Worm (Caenorhabditis elegans): ENCODE results near the gene ZC21.8.

The ZC21.8 gene

DNA sequence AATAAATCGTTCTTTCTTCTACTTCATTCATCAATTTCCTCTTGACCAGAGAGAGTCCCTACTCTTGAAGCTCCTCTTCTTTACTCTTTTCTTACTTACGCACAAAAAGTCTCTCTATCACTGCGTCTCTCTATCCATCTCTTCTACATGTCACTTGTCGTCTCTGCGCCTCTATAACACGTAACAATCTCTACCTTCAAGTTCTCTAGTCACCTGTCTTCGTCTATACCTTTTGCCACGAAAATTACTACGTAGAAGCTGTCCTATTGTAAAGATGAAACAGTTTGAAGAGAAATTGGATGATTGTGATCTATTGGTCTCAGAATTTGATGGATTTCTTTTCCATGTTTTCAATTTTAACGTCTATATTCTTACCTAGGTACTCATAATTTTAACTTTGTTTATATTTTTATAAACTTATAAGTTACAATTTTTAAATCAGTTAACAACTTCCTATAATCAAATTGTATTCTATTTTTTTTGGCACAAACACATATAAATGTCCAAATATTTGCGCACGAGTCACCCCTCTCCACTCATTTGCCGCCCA lies 37.1 kb upstream of the ZC21.8 start, which contains the start of gene C02D5.2:
TSS of gene C02D5.2 (plus strand) at position 500 of the 550 bp plus-strand sequence.
- TF ChIP-seq lin-15B (tag; optimal IDR thresholded peaks at IDR 0.05): peak; percentile 1
- no peak for TF ChIP-seq egl-5 (tag; optimal IDR thresholded peaks at IDR 0.05)
- TF ChIP-seq nhr-25 (tag; optimal IDR thresholded peaks at IDR 0.05): no peak
- peak; percentile 42 for TF ChIP-seq hmg-11 (tag; optimal IDR thresholded peaks at IDR 0.05)
- no peak for TF ChIP-seq R02D3.7 (tag; optimal IDR thresholded peaks at IDR 0.05)
- peak; percentile 1 for TF ChIP-seq ceh-28 (tag; optimal IDR thresholded peaks at IDR 0.05)
- TF ChIP-seq elt-3 (tag; optimal IDR thresholded peaks at IDR 0.05): no peak
- TF ChIP-seq lin-39 (tag; optimal IDR thresholded peaks at IDR 0.05): peak; percentile 48
- no peak for TF ChIP-seq ztf-11 (tag; optimal IDR thresholded peaks at IDR 0.05)
- no peak for TF ChIP-seq fos-1 (tag; optimal IDR thresholded peaks at IDR 0.05)
- no peak for TF ChIP-seq zag-1 (tag; optimal IDR thresholded peaks at IDR 0.05)
- no peak for TF ChIP-seq ceh-82 (tag; optimal IDR thresholded peaks at IDR 0.05)
- peak; percentile 41 for TF ChIP-seq pha-4 (tag; optimal IDR thresholded peaks at IDR 0.05)
- TF ChIP-seq nhr-23 (tag; optimal IDR thresholded peaks at IDR 0.05): no peak
- no peak for TF ChIP-seq nhr-43 (tag; optimal IDR thresholded peaks at IDR 0.05; ENCODE audit: poor library complexity, severe bottlenecking)
- no peak for TF ChIP-seq nhr-237 (tag; optimal IDR thresholded peaks at IDR 0.05)
- no peak for TF ChIP-seq unc-39 (tag; optimal IDR thresholded peaks at IDR 0.05)
- TF ChIP-seq nhr-77 (tag; optimal IDR thresholded peaks at IDR 0.05): no peak
- peak; percentile 30 for TF ChIP-seq unc-62 (GFP tag; optimal IDR thresholded peaks at IDR 0.05)
- TF ChIP-seq ztf-4 (tag; optimal IDR thresholded peaks at IDR 0.05): no peak
- TF ChIP-seq skn-1 (tag; optimal IDR thresholded peaks at IDR 0.05): peak; percentile 36
- TF ChIP-seq jun-1 (tag; optimal IDR thresholded peaks at IDR 0.05): no peak
- TF ChIP-seq nhr-11 (tag; optimal IDR thresholded peaks at IDR 0.05): peak; percentile 6
- no peak for TF ChIP-seq ZK546.5 (tag; optimal IDR thresholded peaks at IDR 0.05)
- no peak for TF ChIP-seq tbx-2 (tag; optimal IDR thresholded peaks at IDR 0.05)
- no peak for TF ChIP-seq mml-1 (tag; optimal IDR thresholded peaks at IDR 0.05)
- TF ChIP-seq ama-1 (optimal IDR thresholded peaks at IDR 0.05): no peak
- peak; percentile 27 for TF ChIP-seq elt-2 (tag; optimal IDR thresholded peaks at IDR 0.05)
- peak; percentile 1 for TF ChIP-seq snpc-4 (tag; optimal IDR thresholded peaks at IDR 0.05)
- no peak for TF ChIP-seq fkh-10 (GFP tag; optimal IDR thresholded peaks at IDR 0.05)
- no peak for TF ChIP-seq ceh-16 (tag; optimal IDR thresholded peaks at IDR 0.05)
- peak; percentile 54 for TF ChIP-seq nfya-1 (tag; optimal IDR thresholded peaks at IDR 0.05; ENCODE audit: insufficient read depth)
- no peak for TF ChIP-seq sea-2 (GFP tag; optimal IDR thresholded peaks at IDR 0.05)
- TF ChIP-seq eor-1 (tag; optimal IDR thresholded peaks at IDR 0.05): no peak
- no peak for TF ChIP-seq elt-1 (tag; optimal IDR thresholded peaks at IDR 0.05)
- no peak for TF ChIP-seq mdl-1 (tag; optimal IDR thresholded peaks at IDR 0.05)
- no peak for TF ChIP-seq lsy-12 (tag; optimal IDR thresholded peaks at IDR 0.05)
- no peak for TF ChIP-seq fkh-2 (tag; optimal IDR thresholded peaks at IDR 0.05)

DNA sequence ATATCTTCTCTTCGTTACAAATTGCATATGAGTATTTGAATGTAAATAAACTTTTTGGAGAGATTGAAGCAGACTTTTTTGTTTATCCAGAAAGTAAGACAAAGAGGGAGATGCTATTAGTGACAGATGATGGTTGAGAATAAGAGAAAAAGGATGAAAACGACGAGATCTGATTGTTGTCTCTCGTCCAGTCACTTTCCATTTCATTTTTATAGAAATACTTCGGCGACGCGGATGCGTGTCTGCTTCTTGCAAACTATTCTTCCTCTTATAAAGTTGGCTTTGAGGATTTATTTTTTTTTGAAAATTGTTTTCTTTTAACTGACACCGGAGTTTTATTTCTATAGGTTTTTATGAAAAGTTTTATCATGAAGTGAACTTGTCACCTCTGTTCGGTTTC lies 35.9 kb upstream of the ZC21.8 start:
- TF ChIP-seq fos-1 (tag; optimal IDR thresholded peaks at IDR 0.05): no peak
- TF ChIP-seq elt-3 (tag; optimal IDR thresholded peaks at IDR 0.05): no peak
- TF ChIP-seq ama-1 (optimal IDR thresholded peaks at IDR 0.05): no peak
- no peak for TF ChIP-seq unc-62 (GFP tag; optimal IDR thresholded peaks at IDR 0.05)
- no peak for TF ChIP-seq ztf-4 (tag; optimal IDR thresholded peaks at IDR 0.05)
- TF ChIP-seq nhr-11 (tag; optimal IDR thresholded peaks at IDR 0.05): no peak
- TF ChIP-seq mdl-1 (tag; optimal IDR thresholded peaks at IDR 0.05): no peak
- no peak for TF ChIP-seq lin-15B (tag; optimal IDR thresholded peaks at IDR 0.05)
- no peak for TF ChIP-seq aly-2 (tag; optimal IDR thresholded peaks at IDR 0.05)
- TF ChIP-seq zag-1 (tag; optimal IDR thresholded peaks at IDR 0.05): no peak
- no peak for TF ChIP-seq eor-1 (tag; optimal IDR thresholded peaks at IDR 0.05)
- TF ChIP-seq nhr-23 (tag; optimal IDR thresholded peaks at IDR 0.05): no peak
- no peak for TF ChIP-seq nhr-28 (tag; optimal IDR thresholded peaks at IDR 0.05)
- no peak for TF ChIP-seq lin-39 (tag; optimal IDR thresholded peaks at IDR 0.05)
- no peak for TF ChIP-seq ceh-28 (tag; optimal IDR thresholded peaks at IDR 0.05)
- no peak for TF ChIP-seq ceh-82 (tag; optimal IDR thresholded peaks at IDR 0.05)
- no peak for TF ChIP-seq fkh-2 (tag; optimal IDR thresholded peaks at IDR 0.05)
- TF ChIP-seq tbx-2 (tag; optimal IDR thresholded peaks at IDR 0.05): no peak
- TF ChIP-seq unc-39 (tag; optimal IDR thresholded peaks at IDR 0.05): no peak

DNA sequence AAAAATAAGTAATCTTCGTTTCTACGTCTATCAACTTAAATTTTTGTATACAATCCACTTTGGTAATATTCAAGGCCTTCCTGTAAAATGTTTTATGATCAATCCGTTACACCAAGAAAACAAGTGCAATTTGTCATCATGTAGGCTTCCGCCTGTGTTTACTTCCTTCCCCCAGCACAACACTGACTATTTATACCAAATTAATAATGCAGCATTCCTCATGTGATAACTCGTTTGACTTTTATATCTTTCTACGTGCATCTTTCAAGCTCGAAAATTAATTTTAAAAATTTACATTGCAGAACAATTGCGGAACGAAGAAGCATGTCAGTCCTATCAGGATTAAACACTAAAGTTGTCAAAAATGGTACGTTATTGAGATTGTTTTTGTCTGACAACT lies 34.7 kb upstream of the ZC21.8 start, which contains the start of gene gsto-2:
TSS of gene gsto-2 (plus strand) at position 301 of the 400 bp plus-strand sequence.
- no peak for TF ChIP-seq lsy-12 (tag; optimal IDR thresholded peaks at IDR 0.05)
- no peak for TF ChIP-seq skn-1 (tag; optimal IDR thresholded peaks at IDR 0.05)
- no peak for TF ChIP-seq ceh-82 (tag; optimal IDR thresholded peaks at IDR 0.05)
- TF ChIP-seq nhr-23 (tag; optimal IDR thresholded peaks at IDR 0.05): no peak
- TF ChIP-seq eor-1 (tag; optimal IDR thresholded peaks at IDR 0.05): no peak
- no peak for TF ChIP-seq ZK546.5 (tag; optimal IDR thresholded peaks at IDR 0.05)
- TF ChIP-seq snpc-4 (tag; optimal IDR thresholded peaks at IDR 0.05): no peak
- no peak for TF ChIP-seq elt-2 (tag; optimal IDR thresholded peaks at IDR 0.05)
- no peak for TF ChIP-seq fkh-2 (tag; optimal IDR thresholded peaks at IDR 0.05)
- no peak for TF ChIP-seq lin-39 (tag; optimal IDR thresholded peaks at IDR 0.05)
- TF ChIP-seq pqm-1 (tag; optimal IDR thresholded peaks at IDR 0.05): no peak
- no peak for TF ChIP-seq ama-1 (optimal IDR thresholded peaks at IDR 0.05)
- TF ChIP-seq nfya-1 (tag; optimal IDR thresholded peaks at IDR 0.05; ENCODE audit: insufficient read depth): no peak
- TF ChIP-seq egl-5 (tag; optimal IDR thresholded peaks at IDR 0.05): no peak
